Fruit fly (Drosophila melanogaster) whole organism, prepupa: ENCODE data around the gene ATPsynB.
A peak's percentile ranks its signal among the peaks of the same experiment; 100 is the strongest.

Experiments
- CG11294 ChIP-seq: fragments of 200-800 bp; sonication (Bioruptor generic); IDR thresholded peaks from 2 replicates; pipeline ENCODE4 v1.3.6; 2022; ENCODE audit warnings: missing biosample characterization, missing genetic modification characterization
- CG6163 ChIP-seq: fragments of 200-800 bp; sonication (Bioruptor generic); IDR thresholded peaks from 3 replicates; pipeline ENCODE4 v1.3.6; 2022; ENCODE audit warnings: missing biosample characterization, missing genetic modification characterization
- CG7368 ChIP-seq: fragments of 200-800 bp; sonication (Bioruptor generic); optimal IDR thresholded peaks from 3 replicates; lab custom pipeline; 2016; ENCODE audit warnings: missing biosample characterization, missing genetic modification characterization
- Hr39 ChIP-seq: fragments of 200-800 bp; sonication (Bioruptor generic); optimal IDR thresholded peaks from 2 replicates; lab custom pipeline; 2016; ENCODE audit warnings: missing biosample characterization, missing genetic modification characterization
- Sox102F ChIP-seq: fragments of 200-800 bp; sonication (Bioruptor generic); optimal IDR thresholded peaks from 2 replicates; lab custom pipeline; 2016; ENCODE audit warnings: missing biosample characterization, mild to moderate bottlenecking, missing genetic modification characterization
- Sox14 ChIP-seq: fragments of 200-800 bp; sonication (Bioruptor generic); optimal IDR thresholded peaks from 3 replicates; lab custom pipeline; 2016; ENCODE audit warnings: missing biosample characterization, missing genetic modification characterization
- Sox15 ChIP-seq: fragments of 200-800 bp; sonication (Bioruptor generic); optimal IDR thresholded peaks from 3 replicates; lab custom pipeline; 2016; ENCODE audit warnings: missing biosample characterization, missing genetic modification characterization
- dsx ChIP-seq: fragments of 200-800 bp; optimal IDR thresholded peaks from 3 replicates; lab custom pipeline; 2019; ENCODE audit warnings: missing biosample characterization, mild to moderate bottlenecking, missing genetic modification characterization, moderate library complexity; ENCODE audit not compliant: poor library complexity, severe bottlenecking

DNA sequence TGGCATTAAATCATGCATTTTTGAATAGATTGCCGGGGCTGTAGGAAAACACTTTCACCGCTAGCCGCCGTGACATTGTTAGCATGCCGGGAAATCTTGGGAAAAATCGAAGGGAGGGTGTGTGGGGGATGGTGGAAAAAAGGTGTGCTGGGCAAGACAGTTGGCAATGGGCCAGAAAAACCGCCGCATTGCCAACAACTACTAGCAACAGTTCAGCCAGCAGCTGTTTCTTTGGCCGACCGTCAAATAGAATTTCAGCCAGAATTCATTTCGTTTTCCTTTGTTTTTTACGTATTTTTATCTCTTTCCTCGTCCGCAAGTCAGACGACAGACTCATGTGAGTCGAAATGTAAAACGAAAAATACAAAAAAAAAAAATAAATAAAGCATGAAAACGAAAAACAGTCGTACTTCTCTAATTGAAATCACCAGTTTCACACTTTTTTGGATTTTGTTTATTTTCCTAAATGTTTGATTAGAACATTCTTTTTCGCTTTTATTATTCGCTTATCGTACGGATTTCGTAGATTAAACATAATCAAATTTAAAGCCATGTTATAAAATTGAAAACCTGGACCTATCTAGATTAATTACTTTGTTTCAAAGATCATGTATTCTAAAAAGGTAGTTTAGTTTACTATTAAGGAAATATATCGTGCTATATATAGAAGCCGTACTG lies 38.9 kb upstream of the ATPsynB start:
- TF ChIP-seq Sox15 (GFP tag; lab: Kevin White, UChicago) (no peak), CG11294 (GFP tag; lab: Robert Waterston, UW) (no peak), dsx (no peak), Hr39 (GFP tag; lab: Kevin White, UChicago) (peak; percentile 17), CG7368 (no peak), Sox102F (no peak), CG6163 (GFP tag; lab: Robert Waterston, UW) (no peak), Sox14 (peak; percentile 0)
